Fruit fly (Drosophila melanogaster): ENCODE measurements around the gene Hyls1.

Hyls1 gene

DNA sequence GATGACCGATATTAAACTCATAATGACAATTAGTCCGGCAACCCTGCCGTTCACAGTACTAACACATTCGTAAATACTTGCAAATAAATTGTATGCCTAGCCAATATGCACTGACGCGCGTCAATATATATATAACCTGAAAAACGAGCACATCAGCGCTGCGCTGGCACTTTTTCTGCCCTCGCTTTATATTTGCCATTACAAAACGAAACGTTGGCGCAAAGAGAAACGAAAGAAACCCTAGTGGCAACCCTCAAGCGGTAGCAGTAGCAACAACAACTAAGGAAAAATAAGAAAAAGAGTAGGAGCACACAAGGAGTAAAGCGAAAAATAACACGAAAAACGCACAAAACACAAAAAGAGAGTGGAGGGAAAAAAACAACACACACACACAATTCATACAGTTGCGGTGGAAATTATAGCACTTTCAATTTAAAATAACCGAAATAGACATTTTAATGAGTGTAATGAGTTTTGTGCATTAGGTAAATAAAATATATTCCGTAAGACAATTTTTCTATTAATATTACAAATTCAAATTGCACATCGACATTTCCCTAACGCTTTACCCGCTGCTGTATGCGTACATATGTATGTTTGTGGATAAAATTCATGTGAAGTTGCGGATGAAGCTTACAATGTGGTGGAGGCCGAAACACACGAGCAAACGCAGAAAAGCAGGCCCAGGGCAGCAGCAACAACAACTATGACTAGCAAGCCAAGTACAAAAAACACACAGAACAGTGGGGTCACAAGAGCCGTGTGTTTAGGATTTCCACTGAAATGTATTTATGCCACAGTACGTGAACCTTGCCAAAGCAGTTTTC, 1.5 kb downstream of the Hyls1 start (continued):
- TF ChIP-seq Dbx (GFP tag; IDR thresholded peaks at IDR 0.05), result peak; percentile 99
- peak; percentile 96 for TF ChIP-seq maf-S (GFP tag; optimal IDR thresholded peaks at IDR 0.05)
- TF ChIP-seq cato (GFP tag; optimal IDR thresholded peaks at IDR 0.05; ENCODE audit: borderline replicate concordance), result peak; percentile 96
- peak; percentile 97 for TF ChIP-seq gsb (GFP tag; IDR thresholded peaks at IDR 0.05)
- TF ChIP-seq CrebB (tag; optimal IDR thresholded peaks at IDR 0.05), result peak; percentile 99
- peak; percentile 97 for TF ChIP-seq CG9609 (GFP tag; optimal IDR thresholded peaks at IDR 0.05)
- no peak for TF ChIP-seq Opbp (GFP tag; IDR thresholded peaks at IDR 0.05; ENCODE audit: partially characterized antibody)
- peak; percentile 99 for TF ChIP-seq esg (GFP tag; conservative IDR thresholded peaks at IDR 0.05)
- TF ChIP-seq bsh (GFP tag; optimal IDR thresholded peaks at IDR 0.05), result peak; percentile 97 to 99
- TF ChIP-seq ewg (GFP tag; optimal IDR thresholded peaks at IDR 0.05), result peak; percentile 97
- TF ChIP-seq mirr (GFP tag; optimal IDR thresholded peaks at IDR 0.05), result peak; percentile 99
- TF ChIP-seq CG6854 (GFP tag; optimal IDR thresholded peaks at IDR 0.05), result peak; percentile 99
- TF ChIP-seq az2 (GFP tag; optimal IDR thresholded peaks at IDR 0.05), result peak; percentile 99
- TF ChIP-seq CG16813 (GFP tag; IDR thresholded peaks at IDR 0.05; ENCODE audit: partially characterized antibody), result no peak
- peak; percentile 100 for TF ChIP-seq dmrt99B (tag; optimal IDR thresholded peaks at IDR 0.05)
- no peak for TF ChIP-seq Doc3 (GFP tag; IDR thresholded peaks at IDR 0.05; ENCODE audit: partially characterized antibody)
- TF ChIP-seq CG6689 (GFP tag; IDR thresholded peaks at IDR 0.05), result peak; percentile 99
- TF ChIP-seq CG7372 (GFP tag; IDR thresholded peaks at IDR 0.05), result peak; percentile 99
- TF ChIP-seq CG12942 (GFP tag; optimal IDR thresholded peaks at IDR 0.05), result peak; percentile 98
- peak; percentile 98 for TF ChIP-seq wdn (GFP tag; IDR thresholded peaks at IDR 0.05)
- TF ChIP-seq Mrtf (GFP tag; IDR thresholded peaks at IDR 0.05), result peak; percentile 99
- peak; percentile 98 for TF ChIP-seq D19A (tag; optimal IDR thresholded peaks at IDR 0.05)
- peak; percentile 99 for TF ChIP-seq sob (GFP tag; IDR thresholded peaks at IDR 0.05)
- peak; percentile 99 for TF ChIP-seq NfI (GFP tag; optimal IDR thresholded peaks at IDR 0.05)
- TF ChIP-seq Eip74EF (GFP tag; optimal IDR thresholded peaks at IDR 0.05), result peak in 1 of 2 experiments; percentile 99
- TF ChIP-seq CG3726 (GFP tag; IDR thresholded peaks at IDR 0.05), result peak; percentile 98
- peak; percentile 98 for TF ChIP-seq CG11504 (tag; optimal IDR thresholded peaks at IDR 0.05)
- TF ChIP-seq insv (GFP tag; optimal IDR thresholded peaks at IDR 0.05), result peak; percentile 56 to 83
- TF ChIP-seq HLH54F (GFP tag; optimal IDR thresholded peaks at IDR 0.05), result peak; percentile 98
- TF ChIP-seq CG7271 (tag; optimal IDR thresholded peaks at IDR 0.05), result peak; percentile 94
- TF ChIP-seq CG4328 (GFP tag; optimal IDR thresholded peaks at IDR 0.05), result peak; percentile 98
- no peak for TF ChIP-seq prd (optimal IDR thresholded peaks at IDR 0.05)
- TF ChIP-seq prd (GFP tag; IDR thresholded peaks at IDR 0.05), result peak; percentile 99
- TF ChIP-seq Oli (tag; optimal IDR thresholded peaks at IDR 0.05), result peak; percentile 99
- no peak for TF ChIP-seq cad (GFP tag; optimal IDR thresholded peaks at IDR 0.05)
- TF ChIP-seq wek (GFP tag; optimal IDR thresholded peaks at IDR 0.05), result peak; percentile 96
- TF ChIP-seq Sox102F (GFP tag; optimal IDR thresholded peaks at IDR 0.05), result peak; percentile 99
- TF ChIP-seq ap (GFP tag; IDR thresholded peaks at IDR 0.05), result peak; percentile 99
- TF ChIP-seq Nf-YB (GFP tag; optimal IDR thresholded peaks at IDR 0.05), result peak; percentile 91
- TF ChIP-seq E2f2 (GFP tag; IDR thresholded peaks at IDR 0.05), result peak; percentile 91
- no peak for TF ChIP-seq CG7963 (GFP tag; IDR thresholded peaks at IDR 0.05; ENCODE audit: partially characterized antibody)
- TF ChIP-seq CG15269 (tag; optimal IDR thresholded peaks at IDR 0.05), result peak; percentile 99
- TF ChIP-seq CG12236 (GFP tag; optimal IDR thresholded peaks at IDR 0.05), result peak; percentile 94
- peak; percentile 97 for TF ChIP-seq Dad (GFP tag; optimal IDR thresholded peaks at IDR 0.05)
- peak; percentile 99 for TF ChIP-seq CG10147 (GFP tag; optimal IDR thresholded peaks at IDR 0.05)
- peak; percentile 99 for TF ChIP-seq CG14014 (GFP tag; IDR thresholded peaks at IDR 0.05)
- peak; percentile 88 for TF ChIP-seq shn (GFP tag; optimal IDR thresholded peaks at IDR 0.05)
- TF ChIP-seq onecut (GFP tag; IDR thresholded peaks at IDR 0.05), result peak; percentile 98
